Fruit fly (Drosophila melanogaster) whole organism, prepupa: ENCODE measurements around the gene CG6055.

Experiments used
- CG16779 ChIP-seq: fragments of 200-800 bp; sonication (Bioruptor generic); optimal IDR thresholded peaks from 3 replicates; lab custom pipeline; 2017; ENCODE audit warnings: missing biosample characterization, mild to moderate bottlenecking, missing genetic modification characterization
- CG34406 ChIP-seq: fragments of 200-800 bp; sonication (Bioruptor generic); optimal IDR thresholded peaks from 3 replicates; lab custom pipeline; 2016; ENCODE audit warnings: missing biosample characterization, missing genetic modification characterization
- Gug ChIP-seq: fragments of 200-800 bp; sonication (Bioruptor generic); IDR thresholded peaks from 2 replicates; pipeline ENCODE4 v1.3.6; 2022; ENCODE audit warnings: missing biosample characterization, missing genetic modification characterization
- Hr39 ChIP-seq: fragments of 200-800 bp; sonication (Bioruptor generic); optimal IDR thresholded peaks from 2 replicates; lab custom pipeline; 2016; ENCODE audit warnings: missing biosample characterization, missing genetic modification characterization
- Met ChIP-seq: fragments of 200-800 bp; sonication (Bioruptor generic); optimal IDR thresholded peaks from 3 replicates; lab custom pipeline; 2016; ENCODE audit warnings: missing biosample characterization, missing genetic modification characterization
- Sox102F ChIP-seq: fragments of 200-800 bp; sonication (Bioruptor generic); optimal IDR thresholded peaks from 2 replicates; lab custom pipeline; 2016; ENCODE audit warnings: missing biosample characterization, mild to moderate bottlenecking, missing genetic modification characterization
- cyc ChIP-seq: fragments of 200-800 bp; sonication (Bioruptor generic); optimal IDR thresholded peaks from 3 replicates; lab custom pipeline; 2016; ENCODE audit warnings: missing biosample characterization, missing genetic modification characterization

dm6 chr2L:7452093-7452492, 14.2 kb upstream of the CG6055 start:
- no peak for TF ChIP-seq Met (GFP tag; lab: Kevin White, UChicago)
- TF ChIP-seq cyc = no peak
- TF ChIP-seq Sox102F (GFP tag; lab: Kevin White, UChicago) = no peak
- TF ChIP-seq Hr39 = no peak
- no peak for TF ChIP-seq CG16779
- TF ChIP-seq Gug (GFP tag; lab: Robert Waterston, UW) = no peak
- no peak for TF ChIP-seq CG34406 (GFP tag; lab: Kevin White, UChicago)
